Worm (Caenorhabditis elegans) whole organism, early embryonic: Measurements from ENCODE around the gene clec-178.
A peak's percentile ranks its signal among the peaks of the same experiment; 100 is the strongest.

Source experiments
- B0310.2 ChIP-seq: sonication (generic microtip); optimal IDR thresholded peaks from 2 replicates; lab custom pipeline; 2016; ENCODE audit warnings: mild to moderate bottlenecking, missing genetic modification characterization, missing compliant biosample characterization
- F13C5.2 ChIP-seq: sonication (generic microtip); optimal IDR thresholded peaks from 2 replicates; lab custom pipeline; 2017; ENCODE audit warnings: mild to moderate bottlenecking, missing genetic modification characterization, inconsistent platforms, missing compliant biosample characterization
- aly-1 ChIP-seq: sonication (generic microtip); optimal IDR thresholded peaks from 2 replicates; lab custom pipeline; 2016; ENCODE audit warnings: missing genetic modification characterization, missing compliant biosample characterization
- ama-1 ChIP-seq: fragments of 150-350 bp; optimal IDR thresholded peaks from 2 replicates; lab custom pipeline; 2014
- ceh-13 ChIP-seq: fragments of 200-800 bp; sonication (Bioruptor generic); optimal IDR thresholded peaks from 2 replicates; lab custom pipeline; 2018; ENCODE audit warnings: mild to moderate bottlenecking, missing genetic modification characterization, missing compliant biosample characterization
- ceh-36 ChIP-seq: sonication (generic microtip); optimal IDR thresholded peaks from 2 replicates; lab custom pipeline; 2016; ENCODE audit warnings: missing genetic modification characterization, inconsistent platforms, missing compliant biosample characterization
- ets-7 ChIP-seq: sonication (generic microtip); optimal IDR thresholded peaks from 2 replicates; lab custom pipeline; 2016; ENCODE audit warnings: missing genotype, missing genetic modification characterization, missing compliant biosample characterization
- flt-1 ChIP-seq: fragments of 200-800 bp; sonication (Bioruptor generic); IDR thresholded peaks from 2 replicates; pipeline ENCODE4 v1.3.6; 2022; ENCODE audit warnings: missing genetic modification characterization, missing compliant biosample characterization
- hmbx-1 ChIP-seq: sonication (generic microtip); optimal IDR thresholded peaks from 2 replicates; lab custom pipeline; 2016; ENCODE audit warnings: mild to moderate bottlenecking, missing genetic modification characterization, missing compliant biosample characterization
- hmg-4 ChIP-seq: fragments of 200-800 bp; sonication (Bioruptor generic); optimal IDR thresholded peaks from 2 replicates; lab custom pipeline; 2018; ENCODE audit warnings: mild to moderate bottlenecking, missing genetic modification characterization, missing compliant biosample characterization
- hnd-1 ChIP-seq: sonication (generic microtip); optimal IDR thresholded peaks from 2 replicates; lab custom pipeline; 2016; ENCODE audit warnings: missing genetic modification characterization, missing compliant biosample characterization
- pes-1 ChIP-seq: fragments of 200-800 bp; sonication (Bioruptor generic); IDR thresholded peaks from 2 replicates; pipeline ENCODE4 v1.3.6; 2022; ENCODE audit warnings: missing genetic modification reagents, missing genetic modification characterization, missing compliant biosample characterization
- scrt-1 ChIP-seq: fragments of 200-800 bp; sonication (Bioruptor generic); IDR thresholded peaks from 2 replicates; pipeline ENCODE4 v1.3.6; 2022; ENCODE audit warnings: missing genetic modification characterization, missing compliant biosample characterization
- sea-1 ChIP-seq: fragments of 200-800 bp; sonication (Bioruptor generic); conservative IDR thresholded peaks from 2 replicates; pipeline ENCODE4 v1.3.6; 2022; ENCODE audit warnings: missing genetic modification characterization, missing compliant biosample characterization
- tbx-11 ChIP-seq: fragments of 200-800 bp; sonication (Bioruptor generic); IDR thresholded peaks from 2 replicates; pipeline ENCODE4 v1.3.6; 2022; ENCODE audit warnings: missing genetic modification characterization, missing compliant biosample characterization
- tbx-37 ChIP-seq: fragments of 200-800 bp; sonication (Bioruptor generic); conservative IDR thresholded peaks from 2 replicates; pipeline ENCODE4 v1.3.6; 2022; ENCODE audit warnings: missing genetic modification reagents, missing genetic modification characterization, missing compliant biosample characterization
- tra-4 ChIP-seq: sonication (generic microtip); optimal IDR thresholded peaks from 2 replicates; lab custom pipeline; 2017; ENCODE audit warnings: missing genetic modification characterization, missing compliant biosample characterization

The clec-178 gene

ce11 chrIV:5650761-5651332 lies 2.9 kb upstream of the clec-178 start:
- TF ChIP-seq flt-1 (GFP tag; lab: Robert Waterston, UW) (no peak), pes-1 (GFP tag; lab: Robert Waterston, UW) (no peak), tbx-37 (no peak), hmg-4 (GFP tag; lab: Kevin White, UChicago) (no peak), ets-7 (tag; lab: Kevin White, UChicago) (no peak), scrt-1 (GFP tag; lab: Robert Waterston, UW) (no peak), ceh-13 (GFP tag; lab: Kevin White, UChicago) (no peak), tra-4 (tag; lab: Kevin White, UChicago) (no peak), ceh-36 (no peak), tbx-11 (GFP tag; lab: Robert Waterston, UW) (no peak), hnd-1 (tag; lab: Kevin White, UChicago) (no peak), hmbx-1 (tag; lab: Kevin White, UChicago) (no peak), B0310.2 (tag; lab: Kevin White, UChicago) (no peak), ama-1 (lab: Kevin White, UChicago) (no peak)

- TF ChIP-seq F13C5.2 (tag; lab: Kevin White, UChicago): no peak
- peak; percentile 27 for TF ChIP-seq ama-1 (lab: Kevin White, UChicago)
These were observed 802 bp upstream of the clec-178 start for ce11 chrIV:5652811-5653483.

- TF ChIP-seq aly-1 (no peak), flt-1 (GFP tag; lab: Robert Waterston, UW) (no peak), tbx-37 (no peak), ceh-13 (GFP tag; lab: Kevin White, UChicago) (no peak), ama-1 (lab: Kevin White, UChicago) (no peak), ceh-36 (no peak), sea-1 (GFP tag; lab: Robert Waterston, UW) (no peak), hmbx-1 (tag; lab: Kevin White, UChicago) (no peak), B0310.2 (tag; lab: Kevin White, UChicago) (no peak), tra-4 (tag; lab: Kevin White, UChicago) (no peak), hnd-1 (tag; lab: Kevin White, UChicago) (no peak)
These were observed 454 bp downstream of the clec-178 start for ce11 chrIV:5654203-5654602.

ce11 chrIV:5654693-5655092 lies 944 bp downstream of the clec-178 start:
- no peak for TF ChIP-seq F13C5.2 (tag; lab: Kevin White, UChicago)
- no peak for TF ChIP-seq ceh-13 (GFP tag; lab: Kevin White, UChicago)
- no peak for TF ChIP-seq tbx-11 (GFP tag; lab: Robert Waterston, UW)
- TF ChIP-seq ama-1 (lab: Kevin White, UChicago): no peak
- TF ChIP-seq flt-1 (GFP tag; lab: Robert Waterston, UW): no peak
- TF ChIP-seq hnd-1 (tag; lab: Kevin White, UChicago): no peak
- TF ChIP-seq scrt-1 (GFP tag; lab: Robert Waterston, UW): no peak
- no peak for TF ChIP-seq sea-1 (GFP tag; lab: Robert Waterston, UW)
- TF ChIP-seq ceh-36: no peak
- no peak for TF ChIP-seq hmbx-1 (tag; lab: Kevin White, UChicago)

- no peak for TF ChIP-seq hnd-1 (tag; lab: Kevin White, UChicago)
- TF ChIP-seq pes-1 (GFP tag; lab: Robert Waterston, UW): no peak
These were observed 2.2 kb downstream of the clec-178 start for ce11 chrIV:5655966-5656389.

- TF ChIP-seq hmg-4 (GFP tag; lab: Kevin White, UChicago) (no peak), aly-1 (no peak), scrt-1 (GFP tag; lab: Robert Waterston, UW) (no peak), tra-4 (tag; lab: Kevin White, UChicago) (no peak)
These were observed 3.4 kb downstream of the clec-178 start for ce11 chrIV:5657126-5657666.

ce11 chrIV:5658225-5658624 lies 4.5 kb downstream of the clec-178 start:
- TF ChIP-seq pes-1 (GFP tag; lab: Robert Waterston, UW) (no peak), ceh-13 (GFP tag; lab: Kevin White, UChicago) (no peak), aly-1 (no peak), flt-1 (GFP tag; lab: Robert Waterston, UW) (no peak), tra-4 (tag; lab: Kevin White, UChicago) (no peak), sea-1 (GFP tag; lab: Robert Waterston, UW) (no peak)

ce11 chrIV:5658897-5659296 lies 5.1 kb downstream of the clec-178 start:
- TF ChIP-seq tra-4 (tag; lab: Kevin White, UChicago): no peak
- TF ChIP-seq ets-7 (tag; lab: Kevin White, UChicago): no peak
- TF ChIP-seq ceh-13 (GFP tag; lab: Kevin White, UChicago): no peak
- TF ChIP-seq ceh-36: no peak
- no peak for TF ChIP-seq F13C5.2 (tag; lab: Kevin White, UChicago)
- no peak for TF ChIP-seq tbx-11 (GFP tag; lab: Robert Waterston, UW)
- TF ChIP-seq B0310.2 (tag; lab: Kevin White, UChicago): no peak
- TF ChIP-seq flt-1 (GFP tag; lab: Robert Waterston, UW): no peak
- no peak for TF ChIP-seq hnd-1 (tag; lab: Kevin White, UChicago)
- TF ChIP-seq hmg-4 (GFP tag; lab: Kevin White, UChicago): no peak
